Fruit fly (Drosophila melanogaster) whole organism, embryonic: ENCODE data around the gene CG14427.

Experiments used
- CG13624 ChIP-seq: fragments of 200-800 bp; sonication (Bioruptor generic); optimal IDR thresholded peaks from 2 replicates; lab custom pipeline; 2016; ENCODE audit warnings: missing biosample characterization, missing genetic modification characterization
- CG17359 ChIP-seq: fragments of 200-800 bp; sonication (Bioruptor generic); optimal IDR thresholded peaks from 3 replicates; lab custom pipeline; 2018; ENCODE audit warnings: missing biosample characterization, mild to moderate bottlenecking, missing genetic modification characterization, moderate library complexity
- fu2 ChIP-seq: fragments of 200-800 bp; sonication (Bioruptor generic); optimal IDR thresholded peaks from 2 replicates; lab custom pipeline; 2016; ENCODE audit warnings: missing biosample characterization, missing genetic modification characterization
- gem ChIP-seq: fragments of 200-800 bp; sonication (Bioruptor generic); optimal IDR thresholded peaks from 2 replicates; lab custom pipeline; 2019; ENCODE audit warnings: missing biosample characterization, mild to moderate bottlenecking, missing genetic modification characterization, moderate library complexity
- grau ChIP-seq: fragments of 200-800 bp; optimal IDR thresholded peaks from 3 replicates; lab custom pipeline; 2019; ENCODE audit warnings: missing biosample characterization, mild to moderate bottlenecking, missing genetic modification characterization, moderate library complexity
- nerfin-2 ChIP-seq: fragments of 200-800 bp; sonication (Bioruptor generic); IDR thresholded peaks from 2 replicates; pipeline ENCODE4 v1.3.6; 2022; ENCODE audit warnings: missing biosample characterization, missing genetic modification characterization; ENCODE audit not compliant: partially characterized antibody
- repo ChIP-seq: fragments of 200-800 bp; sonication (Bioruptor generic); optimal IDR thresholded peaks from 2 replicates; lab custom pipeline; 2016; ENCODE audit warnings: missing biosample characterization, missing genetic modification characterization

DNA sequence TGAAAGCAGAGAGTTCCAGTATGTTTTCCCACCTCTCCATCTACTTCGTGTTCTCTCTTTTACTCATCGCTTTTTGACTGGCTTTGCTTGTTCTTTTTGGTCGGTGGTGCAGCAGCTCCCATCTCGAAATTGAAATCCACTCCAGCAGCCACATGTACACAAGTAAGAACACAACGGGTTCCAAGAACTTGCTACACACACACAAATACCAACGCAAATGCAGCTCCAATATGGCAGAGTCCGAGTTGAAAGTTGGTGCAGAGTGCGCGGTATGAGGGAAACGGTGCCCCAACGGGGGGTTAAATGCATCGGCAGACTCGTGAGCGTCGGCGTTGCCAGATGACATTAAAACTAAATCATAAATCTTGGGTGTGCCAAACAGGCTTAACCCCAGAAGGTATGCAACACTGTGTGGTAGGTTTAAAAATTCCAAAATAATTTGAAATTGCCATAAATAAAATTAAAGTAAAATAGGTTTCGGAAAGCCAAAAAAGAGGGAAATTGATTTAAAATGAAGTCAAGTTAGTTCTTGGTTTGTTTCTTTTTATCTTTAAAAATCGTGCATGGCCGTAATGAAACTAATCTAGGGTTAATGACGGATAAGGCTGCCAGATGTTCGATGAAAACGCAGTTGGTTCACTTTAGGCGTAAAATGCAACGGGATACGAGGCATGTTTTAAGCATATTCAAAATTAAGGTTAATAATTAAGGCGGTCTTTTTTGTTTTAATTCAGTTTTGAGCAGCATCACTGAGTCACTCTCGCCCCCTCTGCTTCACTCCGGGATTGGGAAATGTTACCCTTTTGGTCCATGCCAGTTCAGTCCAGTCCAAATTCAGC is 42.5 kb upstream of the CG14427 start:
- TF ChIP-seq nerfin-2 (GFP tag; lab: Robert Waterston, UW) (no peak), gem (tag; lab: Kevin White, UChicago) (peak; percentile 61), fu2 (GFP tag; lab: Kevin White, UChicago) (no peak), CG13624 (no peak), grau (tag; lab: Kevin White, UChicago) (peak; percentile 10), CG17359 (tag; lab: Kevin White, UChicago) (peak; percentile 31), repo (GFP tag; lab: Kevin White, UChicago) (no peak)
